Fruit fly (Drosophila melanogaster) whole organism, pupa: ENCODE measurements around the gene CG6966.

Experiments
- CG9948 ChIP-seq: fragments of 200-800 bp; sonication (Bioruptor generic); optimal IDR thresholded peaks from 2 replicates; lab custom pipeline; 2018; ENCODE audit warnings: missing biosample characterization, mild to moderate bottlenecking, missing genetic modification characterization, moderate library complexity
- Pif1B ChIP-seq: fragments of 200-800 bp; sonication (Bioruptor generic); optimal IDR thresholded peaks from 3 replicates; lab custom pipeline; 2016; ENCODE audit warnings: missing biosample characterization, missing genetic modification characterization

DNA sequence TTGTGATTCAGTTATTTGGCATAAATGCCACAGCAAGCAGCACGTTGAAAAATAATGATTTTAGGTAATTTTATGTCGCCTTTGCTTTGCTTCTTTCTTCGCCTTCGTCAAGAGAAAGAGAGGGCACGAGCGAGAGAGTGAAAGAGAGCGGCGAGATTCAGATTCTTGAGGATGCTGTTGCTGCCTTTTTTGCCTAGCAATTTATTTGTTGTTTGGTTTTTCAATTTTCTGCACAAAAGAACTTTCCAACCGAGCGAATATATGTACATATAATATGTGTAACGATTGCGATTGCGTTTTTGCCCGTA lies 548 bp downstream of the CG6966 start:
- TF ChIP-seq Pif1B (GFP tag; lab: Kevin White, UChicago), result no peak
- no peak for TF ChIP-seq CG9948 (tag; lab: Kevin White, UChicago)
